Fruit fly (Drosophila melanogaster) whole organism, embryonic: ENCODE data around the gene CG2247.

Experiments
- ATbp ChIP-seq: fragments of 200-800 bp; sonication (Bioruptor generic); optimal IDR thresholded peaks from 2 replicates; lab custom pipeline; 2017; ENCODE audit warnings: missing biosample characterization, mild to moderate bottlenecking, missing genetic modification characterization, missing genetic modification reagents
- Aef1 ChIP-seq: fragments of 200-800 bp; sonication (Bioruptor generic); IDR thresholded peaks from 3 replicates; pipeline ENCODE4 v1.3.6; 2022; ENCODE audit warnings: missing biosample characterization, missing genetic modification characterization
- CG10274 ChIP-seq: fragments of 200-800 bp; sonication (Bioruptor generic); optimal IDR thresholded peaks from 3 replicates; lab custom pipeline; 2017; ENCODE audit warnings: missing biosample characterization, mild to moderate bottlenecking, missing genetic modification characterization
- CG10462 ChIP-seq: fragments of 200-800 bp; sonication (Bioruptor generic); optimal IDR thresholded peaks from 2 replicates; lab custom pipeline; 2016; ENCODE audit warnings: missing biosample characterization, missing genetic modification characterization
- CG10959 ChIP-seq: fragments of 200-800 bp; sonication (Bioruptor generic); IDR thresholded peaks from 2 replicates; pipeline ENCODE4 v1.3.6; 2022; ENCODE audit warnings: missing biosample characterization, missing genetic modification characterization
- CG13287 ChIP-seq: fragments of 200-800 bp; sonication (Bioruptor generic); IDR thresholded peaks from 2 replicates; pipeline ENCODE4 v1.3.6; 2022; ENCODE audit warnings: missing biosample characterization, missing genetic modification characterization; ENCODE audit not compliant: partially characterized antibody
- CG15073 ChIP-seq: fragments of 200-800 bp; sonication (Bioruptor generic); optimal IDR thresholded peaks from 2 replicates; lab custom pipeline; 2016; ENCODE audit warnings: missing biosample characterization, missing genetic modification characterization
- CG15514 ChIP-seq: fragments of 200-800 bp; sonication (Bioruptor generic); optimal IDR thresholded peaks from 3 replicates; lab custom pipeline; 2017; ENCODE audit warnings: missing biosample characterization, missing genetic modification characterization, mild to moderate bottlenecking, moderate library complexity, missing genetic modification reagents
- CG1602 ChIP-seq: fragments of 200-800 bp; sonication (Bioruptor generic); optimal IDR thresholded peaks from 3 replicates; lab custom pipeline; 2016; ENCODE audit warnings: missing biosample characterization, missing genetic modification characterization
- CG16815 ChIP-seq: fragments of 200-800 bp; sonication (Bioruptor generic); optimal IDR thresholded peaks from 3 replicates; lab custom pipeline; 2017; ENCODE audit warnings: missing biosample characterization, mild to moderate bottlenecking, missing genetic modification characterization
- CG17612 ChIP-seq: fragments of 200-800 bp; sonication (Bioruptor generic); IDR thresholded peaks from 2 replicates; pipeline ENCODE4 v1.3.6; 2022; ENCODE audit warnings: missing biosample characterization, missing genetic modification characterization
- CG18764 ChIP-seq: fragments of 200-800 bp; sonication (Bioruptor generic); optimal IDR thresholded peaks from 3 replicates; lab custom pipeline; 2016; ENCODE audit warnings: missing biosample characterization, missing genetic modification characterization
- CG2116 ChIP-seq: fragments of 200-800 bp; sonication (Bioruptor generic); optimal IDR thresholded peaks from 3 replicates; lab custom pipeline; 2018; ENCODE audit warnings: missing biosample characterization, mild to moderate bottlenecking, missing genetic modification characterization
- CG31224 ChIP-seq: fragments of 200-800 bp; sonication (Bioruptor generic); IDR thresholded peaks from 2 replicates; pipeline ENCODE4 v1.3.6; 2022; ENCODE audit warnings: missing biosample characterization, missing genetic modification characterization
- CG34376 ChIP-seq: fragments of 200-800 bp; sonication (Bioruptor generic); optimal IDR thresholded peaks from 2 replicates; lab custom pipeline; 2018; ENCODE audit warnings: missing biosample characterization, mild to moderate bottlenecking, missing genetic modification characterization
- CG4617 ChIP-seq: fragments of 200-800 bp; sonication (Bioruptor generic); optimal IDR thresholded peaks from 3 replicates; lab custom pipeline; 2016; ENCODE audit warnings: missing biosample characterization, missing genetic modification characterization, borderline replicate concordance
- CG6683 ChIP-seq: fragments of 200-800 bp; sonication (Bioruptor generic); optimal IDR thresholded peaks from 2 replicates; lab custom pipeline; 2017; ENCODE audit warnings: missing biosample characterization, mild to moderate bottlenecking, missing genetic modification characterization, missing genetic modification reagents
- CG6791 ChIP-seq: fragments of 200-800 bp; sonication (Bioruptor generic); IDR thresholded peaks from 3 replicates; pipeline ENCODE4 v1.3.6; 2022; ENCODE audit warnings: missing biosample characterization, missing genetic modification characterization; ENCODE audit not compliant: partially characterized antibody
- CG8281 ChIP-seq: fragments of 200-800 bp; sonication (Bioruptor generic); optimal IDR thresholded peaks from 2 replicates; lab custom pipeline; 2018; ENCODE audit warnings: missing biosample characterization, mild to moderate bottlenecking, missing genetic modification characterization, moderate library complexity
- CG8290 ChIP-seq, 3 experiments: fragments of 200-800 bp; sonication (Bioruptor generic); optimal IDR thresholded peaks; 2 replicates each; lab custom pipeline; 2016 to 2019; ENCODE audit warnings: missing biosample characterization in 3 of 3, missing genetic modification characterization in 3 of 3, mild to moderate bottlenecking in 2 of 3, moderate library complexity in 1 of 3
- CG9437 ChIP-seq: fragments of 200-800 bp; sonication (Bioruptor generic); optimal IDR thresholded peaks from 2 replicates; lab custom pipeline; 2018; ENCODE audit warnings: missing biosample characterization, mild to moderate bottlenecking, missing genetic modification characterization
- CoRest ChIP-seq: fragments of 200-800 bp; sonication (Bioruptor generic); optimal IDR thresholded peaks from 3 replicates; lab custom pipeline; 2018; ENCODE audit warnings: missing biosample characterization, mild to moderate bottlenecking, missing genetic modification characterization, moderate library complexity
- D19A ChIP-seq: fragments of 200-800 bp; optimal IDR thresholded peaks from 3 replicates; lab custom pipeline; 2019; ENCODE audit warnings: missing biosample characterization, mild to moderate bottlenecking, missing genetic modification characterization, moderate library complexity
- Doc2 ChIP-seq: fragments of 200-800 bp; sonication (Bioruptor generic); IDR thresholded peaks from 2 replicates; pipeline ENCODE4 v1.3.6; 2022; ENCODE audit warnings: missing biosample characterization, missing genetic modification characterization
- Ets65A ChIP-seq: fragments of 200-800 bp; sonication (Bioruptor generic); peaks from one replicate; lab custom pipeline; 2016; ENCODE audit warnings: missing biosample characterization, missing genetic modification characterization
- HmgD ChIP-seq: fragments of 200-800 bp; sonication (Bioruptor generic); optimal IDR thresholded peaks from 3 replicates; lab custom pipeline; 2016; ENCODE audit warnings: missing biosample characterization, missing genetic modification characterization
- Hsf ChIP-seq: fragments of 200-800 bp; sonication (Bioruptor generic); optimal IDR thresholded peaks from 3 replicates; lab custom pipeline; 2016; ENCODE audit warnings: missing biosample characterization, missing genetic modification characterization
- Myb ChIP-seq: fragments of 200-800 bp; sonication (Bioruptor generic); optimal IDR thresholded peaks from 2 replicates; lab custom pipeline; 2016; ENCODE audit warnings: missing biosample characterization, missing genetic modification characterization
- Neu2 ChIP-seq: fragments of 200-800 bp; sonication (Bioruptor generic); optimal IDR thresholded peaks from 3 replicates; lab custom pipeline; 2016; ENCODE audit warnings: missing biosample characterization, missing genetic modification characterization, borderline replicate concordance
- Nf-YB ChIP-seq: fragments of 200-800 bp; sonication (Bioruptor generic); optimal IDR thresholded peaks from 3 replicates; lab custom pipeline; 2019; ENCODE audit warnings: missing biosample characterization, mild to moderate bottlenecking, missing genetic modification characterization, moderate library complexity
- Tbp ChIP-seq: fragments of >200 bp; optimal IDR thresholded peaks from 2 replicates; lab custom pipeline; 2018; ENCODE audit warnings: missing biosample characterization, missing genetic modification characterization
- Xbp1 ChIP-seq: fragments of 200-800 bp; sonication (Bioruptor generic); optimal IDR thresholded peaks from 3 replicates; lab custom pipeline; 2016; ENCODE audit warnings: missing biosample characterization, mild to moderate bottlenecking, missing genetic modification characterization
- ab ChIP-seq: fragments of 200-800 bp; sonication (Bioruptor generic); optimal IDR thresholded peaks from 2 replicates; lab custom pipeline; 2016; ENCODE audit warnings: missing biosample characterization, missing genetic modification characterization
- dimm ChIP-seq: fragments of 200-800 bp; sonication (Bioruptor generic); IDR thresholded peaks from 2 replicates; pipeline ENCODE4 v1.3.6; 2022; ENCODE audit warnings: missing biosample characterization, missing genetic modification characterization
- emc ChIP-seq: fragments of 200-800 bp; sonication (Bioruptor generic); optimal IDR thresholded peaks from 2 replicates; lab custom pipeline; 2016; ENCODE audit warnings: missing biosample characterization, missing genetic modification characterization
- fd102C ChIP-seq: fragments of 200-800 bp; sonication (Bioruptor generic); optimal IDR thresholded peaks from 2 replicates; lab custom pipeline; 2018; ENCODE audit warnings: missing biosample characterization, mild to moderate bottlenecking, missing genetic modification characterization, moderate library complexity
- jing ChIP-seq: fragments of 200-800 bp; sonication (Bioruptor generic); optimal IDR thresholded peaks from 2 replicates; lab custom pipeline; 2018; ENCODE audit warnings: missing biosample characterization, mild to moderate bottlenecking, missing genetic modification characterization
- lbe ChIP-seq: fragments of 200-800 bp; sonication (Bioruptor generic); optimal IDR thresholded peaks from 2 replicates; lab custom pipeline; 2016; ENCODE audit warnings: missing biosample characterization, mild to moderate bottlenecking, missing genetic modification characterization
- nerfin-1 ChIP-seq: fragments of 200-800 bp; sonication (Bioruptor generic); optimal IDR thresholded peaks from 3 replicates; lab custom pipeline; 2019; ENCODE audit warnings: missing biosample characterization, mild to moderate bottlenecking, missing genetic modification characterization, moderate library complexity
- nmo ChIP-seq: fragments of 200-800 bp; sonication (Bioruptor generic); optimal IDR thresholded peaks from 2 replicates; lab custom pipeline; 2018; ENCODE audit warnings: missing biosample characterization, mild to moderate bottlenecking, missing genetic modification characterization, moderate library complexity
- odd ChIP-seq: fragments of 200-800 bp; sonication (Bioruptor generic); optimal IDR thresholded peaks from 2 replicates; lab custom pipeline; 2017; ENCODE audit warnings: missing biosample characterization, mild to moderate bottlenecking, missing genetic modification characterization
- prd ChIP-seq, 3 experiments: fragments of >200 bp in 2 of 3; fragments of 200-800 bp in 1 of 3; sonication (Bioruptor generic) in 1 of 3; optimal IDR thresholded peaks in 2 of 3; IDR thresholded peaks in 1 of 3; 2 replicates in 2 of 3; 3 replicates in 1 of 3; pipeline versions ENCODE4 v1.3.6 to Lab custom; 2017 to 2022; ENCODE audit warnings: missing biosample characterization in 1 of 3, missing genetic modification characterization in 1 of 3
- repo ChIP-seq: fragments of 200-800 bp; sonication (Bioruptor generic); optimal IDR thresholded peaks from 2 replicates; lab custom pipeline; 2016; ENCODE audit warnings: missing biosample characterization, missing genetic modification characterization
- salm ChIP-seq: fragments of 200-800 bp; sonication (Bioruptor generic); optimal IDR thresholded peaks from 2 replicates; lab custom pipeline; 2018; ENCODE audit warnings: missing biosample characterization, mild to moderate bottlenecking, missing genetic modification characterization
- sens ChIP-seq: fragments of 200-800 bp; sonication (Bioruptor generic); peaks from one replicate; lab custom pipeline; 2016; ENCODE audit warnings: missing biosample characterization, missing genetic modification characterization
- slbo ChIP-seq: fragments of 200-800 bp; sonication (Bioruptor generic); IDR thresholded peaks from 2 replicates; pipeline ENCODE4 v1.3.6; 2022; ENCODE audit warnings: missing biosample characterization, missing genetic modification characterization
- so ChIP-seq: fragments of 200-800 bp; sonication (Bioruptor generic); IDR thresholded peaks from 3 replicates; pipeline ENCODE4 v1.3.6; 2022; ENCODE audit warnings: missing biosample characterization, missing genetic modification characterization
- sqz ChIP-seq: fragments of 200-800 bp; sonication (Bioruptor generic); optimal IDR thresholded peaks from 3 replicates; lab custom pipeline; 2018; ENCODE audit warnings: missing biosample characterization, mild to moderate bottlenecking, missing genetic modification characterization
- ttk ChIP-seq: fragments of 200-800 bp; sonication (Bioruptor generic); IDR thresholded peaks from 2 replicates; pipeline ENCODE4 v2.1.2; 2022; ENCODE audit warnings: missing biosample characterization, missing genetic modification characterization
- vvl ChIP-seq: fragments of 200-800 bp; sonication (Bioruptor generic); IDR thresholded peaks from 2 replicates; pipeline ENCODE4 v1.3.6; 2022; ENCODE audit warnings: missing biosample characterization, missing genetic modification characterization

CG2247 gene

DNA sequence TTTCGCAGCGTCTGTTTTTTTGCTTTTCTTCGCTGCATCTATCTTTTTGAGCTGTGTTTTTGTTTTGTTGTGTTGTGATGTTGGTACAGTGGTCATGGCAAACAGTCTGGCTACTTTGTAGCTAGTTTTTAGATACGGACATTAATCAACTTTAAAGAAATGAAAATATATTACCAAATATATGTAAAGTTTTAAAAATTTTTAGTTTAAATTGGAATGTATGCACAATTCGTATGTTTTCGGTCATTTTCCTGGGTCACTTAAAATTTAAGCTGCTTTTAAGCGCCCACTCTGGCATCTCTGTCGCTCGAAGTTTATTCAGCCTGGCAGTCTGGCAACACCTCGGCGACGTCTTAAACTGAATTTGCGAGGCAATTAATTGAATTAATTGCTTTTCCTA, 34.9 kb downstream of the CG2247 start, which contains the start of gene CG11695:
Gene CG11695, plus strand, starts transcription at position 344 of the 400 bp plus-strand sequence.
- no peak for TF ChIP-seq fd102C
- TF ChIP-seq Nf-YB (GFP tag; lab: Kevin White, UChicago) = peak; percentile 26
- TF ChIP-seq CoRest = peak; percentile 83
- peak; percentile 81 for TF ChIP-seq CG15514
- peak; percentile 70 for TF ChIP-seq Ets65A
- peak; percentile 34 for TF ChIP-seq D19A (tag; lab: Kevin White, UChicago)
- TF ChIP-seq vvl (GFP tag; lab: Robert Waterston, UW) = peak; percentile 52; the same call in 1 of the 2 replicates
- peak; percentile 27 for TF ChIP-seq salm (tag; lab: Kevin White, UChicago)
- TF ChIP-seq nmo (GFP tag; lab: Kevin White, UChicago) = peak; percentile 72
- TF ChIP-seq Doc2 (GFP tag; lab: Robert Waterston, UW) = no peak
- no peak for TF ChIP-seq CG6791 (GFP tag; lab: Robert Waterston, UW)
- peak; percentile 4 for TF ChIP-seq odd (GFP tag; lab: Kevin White, UChicago)
- TF ChIP-seq Neu2 = no peak
- no peak for TF ChIP-seq ab (GFP tag; lab: Kevin White, UChicago)
- peak; percentile 16 for TF ChIP-seq Myb (GFP tag; lab: Kevin White, UChicago)
- no peak for TF ChIP-seq CG17612 (GFP tag; lab: Robert Waterston, UW)
- no peak for TF ChIP-seq CG10462
- TF ChIP-seq HmgD (GFP tag; lab: Kevin White, UChicago) = no peak
- peak; percentile 14 for TF ChIP-seq CG6683 (GFP tag; lab: Kevin White, UChicago)
- TF ChIP-seq Tbp (GFP tag; lab: Kevin White, UChicago) = no peak
- no peak for TF ChIP-seq CG15073
- TF ChIP-seq CG18764 (GFP tag; lab: Kevin White, UChicago) = peak; percentile 22
- TF ChIP-seq CG31224 (GFP tag; lab: Robert Waterston, UW) = no peak
- peak; percentile 48; the same call in 2 of the 3 replicates for TF ChIP-seq Aef1
- TF ChIP-seq repo (GFP tag; lab: Kevin White, UChicago) = no peak
- peak; percentile 80 for TF ChIP-seq CG4617
- TF ChIP-seq CG2116 = peak; percentile 42
- TF ChIP-seq jing (GFP tag; lab: Kevin White, UChicago) = no peak
- no peak for TF ChIP-seq prd (optimal IDR thresholded peaks at IDR 0.05; lab: Kevin White, UChicago)
- TF ChIP-seq prd (GFP tag; IDR thresholded peaks at IDR 0.05; lab: Robert Waterston, UW) = peak; percentile 77
- TF ChIP-seq dimm (GFP tag; lab: Robert Waterston, UW) = no peak
- TF ChIP-seq nerfin-1 (tag; lab: Kevin White, UChicago) = peak; percentile 62
- no peak for TF ChIP-seq CG10274 (GFP tag; lab: Kevin White, UChicago)
- TF ChIP-seq slbo = peak; percentile 80
- no peak for TF ChIP-seq CG9437 (GFP tag; lab: Kevin White, UChicago)
- peak; percentile 60 for TF ChIP-seq CG1602
- no peak for TF ChIP-seq CG10959 (GFP tag; lab: Robert Waterston, UW)
- no peak for TF ChIP-seq so
- TF ChIP-seq Xbp1 = peak; percentile 73
- TF ChIP-seq CG8290 (GFP tag; optimal IDR thresholded peaks at IDR 0.05; lab: Kevin White, UChicago) = peak; percentile 69
- TF ChIP-seq CG8290 (tag; optimal IDR thresholded peaks at IDR 0.05; lab: Kevin White, UChicago) = peak in 1 of 2 experiments; percentile 15
- TF ChIP-seq sens (GFP tag; lab: Kevin White, UChicago) = peak; percentile 92
- TF ChIP-seq CG34376 (GFP tag; lab: Kevin White, UChicago) = peak; percentile 58
- TF ChIP-seq CG8281 (tag; lab: Kevin White, UChicago) = peak; percentile 12
- no peak for TF ChIP-seq emc (GFP tag; lab: Kevin White, UChicago)
- peak; percentile 67 for TF ChIP-seq Hsf (GFP tag; lab: Kevin White, UChicago)
- TF ChIP-seq sqz (GFP tag; lab: Kevin White, UChicago) = no peak
- TF ChIP-seq CG16815 (GFP tag; lab: Kevin White, UChicago) = peak; percentile 39
- peak; percentile 46 for TF ChIP-seq lbe (GFP tag; lab: Kevin White, UChicago)
- TF ChIP-seq ATbp (GFP tag; lab: Kevin White, UChicago) = no peak
- TF ChIP-seq ttk (GFP tag; lab: Robert Waterston, UW) = 0 out of 2 replicates have a peak, but pooled peaks have one; percentile 24
- TF ChIP-seq CG13287 = peak; percentile 30; the same call in 1 of the 2 replicates
